Worm (Caenorhabditis elegans): Measurements from ENCODE around the gene F55F3.4.

DNA sequence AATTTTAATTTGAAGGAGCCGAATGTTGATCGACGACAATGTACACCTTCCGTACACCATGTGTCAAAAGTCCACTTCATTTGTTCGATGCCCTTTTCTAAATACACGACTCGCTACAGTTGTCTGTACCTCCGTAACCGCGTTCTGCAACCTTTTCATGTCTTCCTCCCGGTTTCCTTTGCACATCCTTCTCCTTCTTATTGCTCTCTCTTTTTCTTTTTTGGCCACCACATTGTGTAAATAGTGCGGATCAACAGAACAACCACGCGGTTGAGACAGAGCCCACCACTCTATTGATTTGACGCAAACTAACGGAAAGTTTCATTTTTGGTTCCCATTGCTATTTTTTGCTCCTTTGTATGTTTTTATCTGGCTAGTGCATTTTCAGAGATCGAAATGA is 42.0 kb upstream of the F55F3.4 start:
- TF ChIP-seq K02D7.2 (tag; optimal IDR thresholded peaks at IDR 0.05) (no peak), K09A11.1 (tag; optimal IDR thresholded peaks at IDR 0.05; ENCODE audit: insufficient read depth) (no peak), nhr-11 (tag; optimal IDR thresholded peaks at IDR 0.05) (no peak), nhr-232 (tag; optimal IDR thresholded peaks at IDR 0.05) (no peak), pax-1 (tag; optimal IDR thresholded peaks at IDR 0.05) (no peak), ets-4 (tag; optimal IDR thresholded peaks at IDR 0.05) (no peak), lin-11 (tag; optimal IDR thresholded peaks at IDR 0.05) (no peak), unc-86 (tag; optimal IDR thresholded peaks at IDR 0.05) (no peak), gmeb-2 (tag; optimal IDR thresholded peaks at IDR 0.05) (no peak), elt-4 (tag; optimal IDR thresholded peaks at IDR 0.05) (no peak), tbx-2 (tag; optimal IDR thresholded peaks at IDR 0.05) (no peak), ceh-9 (tag; optimal IDR thresholded peaks at IDR 0.05) (no peak)
